Worm (Caenorhabditis elegans) whole organism, young adult: ENCODE results near the gene Y38E10A.34.

ENCODE experiments used
- attf-3 ChIP-seq: fragments of 200-800 bp; sonication (Bioruptor generic); conservative IDR thresholded peaks from 2 replicates; pipeline ENCODE4 v1.3.6; 2022; ENCODE audit warnings: missing genetic modification reagents, missing genetic modification characterization, missing compliant biosample characterization
- cebp-2 ChIP-seq: fragments of 200-800 bp; sonication (Bioruptor generic); IDR thresholded peaks from 2 replicates; pipeline ENCODE4 v1.3.6; 2022; ENCODE audit warnings: missing genetic modification characterization, missing compliant biosample characterization
- dox-1 ChIP-seq: fragments of 200-800 bp; sonication (Bioruptor generic); IDR thresholded peaks from 2 replicates; pipeline ENCODE4 v1.3.6; 2022; ENCODE audit warnings: missing genetic modification reagents, missing genetic modification characterization, missing compliant biosample characterization
- dpl-1 ChIP-seq: fragments of 150-350 bp; optimal IDR thresholded peaks from 2 replicates; lab custom pipeline; 2014; ENCODE audit warnings: missing biosample characterization, missing genetic modification reagents, missing genetic modification characterization
- let-526 ChIP-seq: fragments of 200-800 bp; sonication (Bioruptor generic); IDR thresholded peaks from 2 replicates; pipeline ENCODE4 v1.3.6; 2022; ENCODE audit warnings: missing genetic modification reagents, missing genetic modification characterization, missing compliant biosample characterization
- lin-35 ChIP-seq, 3 experiments: fragments of 150-350 bp in 2 of 3; sonication (generic microtip) in 1 of 3; optimal IDR thresholded peaks; 2 replicates each; lab custom pipeline; 2014 to 2018; ENCODE audit warnings: missing biosample characterization in 3 of 3, missing genetic modification characterization in 3 of 3, missing genetic modification reagents in 3 of 3
- pha-4 ChIP-seq: fragments of 150-350 bp; sonication (generic microtip); optimal IDR thresholded peaks from 2 replicates; lab custom pipeline; 2014; ENCODE audit warnings: missing biosample characterization, missing genetic modification reagents, missing genetic modification characterization
- sea-2 ChIP-seq: fragments of 200-800 bp; sonication (Bioruptor generic); IDR thresholded peaks from 2 replicates; pipeline ENCODE4 v1.3.6; 2022; ENCODE audit warnings: missing genetic modification characterization, missing compliant biosample characterization
- somi-1 ChIP-seq: fragments of 200-800 bp; sonication (Bioruptor generic); optimal IDR thresholded peaks from 2 replicates; lab custom pipeline; 2018; ENCODE audit warnings: mild to moderate bottlenecking, missing genetic modification characterization, missing compliant biosample characterization
- tbx-9 ChIP-seq: sonication (generic microtip); optimal IDR thresholded peaks from 2 replicates; lab custom pipeline; 2016; ENCODE audit warnings: borderline replicate concordance, missing genetic modification characterization, inconsistent platforms, missing compliant biosample characterization
- tlf-1 ChIP-seq: fragments of 200-800 bp; sonication (Bioruptor generic); optimal IDR thresholded peaks from 2 replicates; lab custom pipeline; 2018; ENCODE audit warnings: mild to moderate bottlenecking, missing genetic modification characterization, missing compliant biosample characterization

- TF ChIP-seq sea-2 (GFP tag; lab: Robert Waterston, UW) = no peak
- no peak for TF ChIP-seq dox-1 (GFP tag; lab: Robert Waterston, UW)
- no peak for TF ChIP-seq attf-3 (GFP tag; lab: Robert Waterston, UW)
- TF ChIP-seq dpl-1 = no peak
- no peak for TF ChIP-seq somi-1 (GFP tag; lab: Kevin White, UChicago)
- no peak for TF ChIP-seq lin-35 (GFP tag; optimal IDR thresholded peaks at IDR 0.05; lab: Kevin White, UChicago)
- no peak for TF ChIP-seq tlf-1
- TF ChIP-seq pha-4 = no peak
- TF ChIP-seq cebp-2 (GFP tag; lab: Robert Waterston, UW) = no peak
- no peak for TF ChIP-seq tbx-9 (tag; lab: Kevin White, UChicago)
- TF ChIP-seq let-526 (GFP tag; lab: Robert Waterston, UW) = no peak
Observed at ce11 chrII:12625673-12626072, 5.3 kb upstream of the Y38E10A.34 start.
